Fruit fly (Drosophila melanogaster): ENCODE results near the gene Fur1.

Fur1 gene

dm6 chr3R:25515450-25516288 is 42.8 kb upstream of the Fur1 start, which contains the start of gene msi (continued):
- TF ChIP-seq slp2 (GFP tag; optimal IDR thresholded peaks at IDR 0.05) (peak; percentile 71), Ets65A (GFP tag) (peak; percentile 96), tna (GFP tag; IDR thresholded peaks at IDR 0.05; ENCODE audit: partially characterized antibody) (peak; percentile 55; the same call in 1 of the 2 replicates), tx (GFP tag; optimal IDR thresholded peaks at IDR 0.05) (peak; percentile 78), Abd-B (GFP tag; optimal IDR thresholded peaks at IDR 0.05) (peak; percentile 100), knrl (GFP tag; IDR thresholded peaks at IDR 0.05; ENCODE audit: partially characterized antibody) (no peak; the same call in 2 of the 3 replicates), jigr1 (GFP tag; IDR thresholded peaks at IDR 0.05) (peak; percentile 98), H15 (GFP tag; IDR thresholded peaks at IDR 0.05) (peak; percentile 99), CG9609 (GFP tag; optimal IDR thresholded peaks at IDR 0.05) (peak; percentile 44), Neu2 (GFP tag; optimal IDR thresholded peaks at IDR 0.05; ENCODE audit: borderline replicate concordance) (no peak), seq (GFP tag; IDR thresholded peaks at IDR 0.05) (peak; percentile 99), ac (GFP tag; optimal IDR thresholded peaks at IDR 0.05) (peak; percentile 56), CG12942 (GFP tag; optimal IDR thresholded peaks at IDR 0.05) (peak; percentile 97), CG9437 (GFP tag; optimal IDR thresholded peaks at IDR 0.05) (peak; percentile 97), bbx (GFP tag; IDR thresholded peaks at IDR 0.05; ENCODE audit: partially characterized antibody) (peak; percentile 65), CG10565 (GFP tag; optimal IDR thresholded peaks at IDR 0.05) (peak; percentile 69), tup (GFP tag; optimal IDR thresholded peaks at IDR 0.05) (peak; percentile 92), sens-2 (GFP tag; IDR thresholded peaks at IDR 0.05) (peak; percentile 95), CG4404 (GFP tag; IDR thresholded peaks at IDR 0.05) (peak; percentile 97), HLH54F (GFP tag; optimal IDR thresholded peaks at IDR 0.05) (peak; percentile 69), ind (GFP tag; optimal IDR thresholded peaks at IDR 0.05) (peak; percentile 97), Oli (tag; optimal IDR thresholded peaks at IDR 0.05) (peak; percentile 100), Mad (GFP tag; optimal IDR thresholded peaks at IDR 0.05) (peak; percentile 73), phol (tag; optimal IDR thresholded peaks at IDR 0.05) (peak; percentile 99), CG4707 (GFP tag; optimal IDR thresholded peaks at IDR 0.05) (peak; percentile 87), al (GFP tag; IDR thresholded peaks at IDR 0.05) (peak; percentile 98), CG7357 (GFP tag; IDR thresholded peaks at IDR 0.05) (peak; percentile 97), NC2α (GFP tag; optimal IDR thresholded peaks at IDR 0.05) (no peak), dmrt11E (tag; optimal IDR thresholded peaks at IDR 0.05) (peak; percentile 99), ham (GFP tag; IDR thresholded peaks at IDR 0.05) (peak; percentile 85), CG2202 (tag; optimal IDR thresholded peaks at IDR 0.05) (peak; percentile 98), CG2129 (GFP tag; IDR thresholded peaks at IDR 0.05; ENCODE audit: partially characterized antibody) (no peak), fd102C (GFP tag; optimal IDR thresholded peaks at IDR 0.05) (peak; percentile 16), Dref (GFP tag; IDR thresholded peaks at IDR 0.05) (no peak), Poxn (GFP tag; IDR thresholded peaks at IDR 0.05) (peak; percentile 96), CG7556 (GFP tag; optimal IDR thresholded peaks at IDR 0.05) (peak; percentile 100), ranshi (GFP tag; IDR thresholded peaks at IDR 0.05) (peak; percentile 99), Rx (GFP tag; IDR thresholded peaks at IDR 0.05) (peak; percentile 95), CG4617 (GFP tag; optimal IDR thresholded peaks at IDR 0.05; ENCODE audit: borderline replicate concordance) (peak; percentile 88), kay (GFP tag; optimal IDR thresholded peaks at IDR 0.05) (peak; percentile 95), zfh1 (GFP tag; IDR thresholded peaks at IDR 0.05) (peak; percentile 98), CG9932 (GFP tag; IDR thresholded peaks at IDR 0.05) (peak; percentile 98), CG18011 (GFP tag; optimal IDR thresholded peaks at IDR 0.05) (peak; percentile 84), HLHmδ (GFP tag; optimal IDR thresholded peaks at IDR 0.05) (peak; percentile 93), CG10321 (GFP tag; IDR thresholded peaks at IDR 0.05) (peak; percentile 97), zfh2 (GFP tag; optimal IDR thresholded peaks at IDR 0.05) (peak; percentile 67), tio (GFP tag; optimal IDR thresholded peaks at IDR 0.05) (peak; percentile 95), chm (GFP tag; IDR thresholded peaks at IDR 0.05) (peak; percentile 95), so (GFP tag; IDR thresholded peaks at IDR 0.05) (peak; percentile 99)
